Fruit fly (Drosophila melanogaster): ENCODE data around the gene Gba1a.

Gba1a gene

dm6 chr3R:23678349-23679193, 21.9 kb upstream of the Gba1a start, which contains the start of gene GILT2 (continued):
- no peak for TF ChIP-seq tx (GFP tag; optimal IDR thresholded peaks at IDR 0.05)
- TF ChIP-seq Ssrp (tag; optimal IDR thresholded peaks at IDR 0.05) = peak; percentile 90
- peak; percentile 77 for TF ChIP-seq CG4854 (GFP tag; optimal IDR thresholded peaks at IDR 0.05)
- peak; percentile 92 for TF ChIP-seq zfh1 (GFP tag; IDR thresholded peaks at IDR 0.05)
- TF ChIP-seq klu (GFP tag; IDR thresholded peaks at IDR 0.05) = peak; percentile 82
- peak; percentile 88 for TF ChIP-seq CG30403 (GFP tag; optimal IDR thresholded peaks at IDR 0.05)
- TF ChIP-seq phol (tag; optimal IDR thresholded peaks at IDR 0.05) = peak; percentile 93
- peak; percentile 87 for TF ChIP-seq CG10267 (tag; optimal IDR thresholded peaks at IDR 0.05)
- TF ChIP-seq BEAF-32 (GFP tag; optimal IDR thresholded peaks at IDR 0.05) = peak; percentile 1
- peak; percentile 80 for TF ChIP-seq Hsf (GFP tag; optimal IDR thresholded peaks at IDR 0.05)
- TF ChIP-seq CG7271 (tag; optimal IDR thresholded peaks at IDR 0.05) = peak; percentile 87
- peak; percentile 85 for TF ChIP-seq cato (GFP tag; optimal IDR thresholded peaks at IDR 0.05; ENCODE audit: borderline replicate concordance)
- TF ChIP-seq Ada2b (GFP tag; IDR thresholded peaks at IDR 0.05) = peak; percentile 91
- peak; percentile 71 for TF ChIP-seq psq (GFP tag; optimal IDR thresholded peaks at IDR 0.05)
- TF ChIP-seq dan (GFP tag; IDR thresholded peaks at IDR 0.05) = no peak
- TF ChIP-seq mirr (GFP tag; optimal IDR thresholded peaks at IDR 0.05) = peak; percentile 3
- peak; percentile 91 for TF ChIP-seq CG10209 (GFP tag; optimal IDR thresholded peaks at IDR 0.05)
- TF ChIP-seq z (GFP tag; IDR thresholded peaks at IDR 0.05) = peak; percentile 36; the same call in 1 of the 3 replicates
- TF ChIP-seq unpg (GFP tag; optimal IDR thresholded peaks at IDR 0.05) = peak; percentile 92
- TF ChIP-seq CG12104 (GFP tag; optimal IDR thresholded peaks at IDR 0.05) = peak; percentile 93
- TF ChIP-seq fd64A (GFP tag; optimal IDR thresholded peaks at IDR 0.05) = peak; percentile 76
- peak; percentile 79 for TF ChIP-seq org-1 (GFP tag; optimal IDR thresholded peaks at IDR 0.05)
- peak; percentile 90 for TF ChIP-seq az2 (GFP tag; optimal IDR thresholded peaks at IDR 0.05)
- peak; percentile 27 for TF ChIP-seq CTCF (GFP tag; optimal IDR thresholded peaks at IDR 0.05)
- TF ChIP-seq H15 (GFP tag; IDR thresholded peaks at IDR 0.05) = peak; percentile 86
- TF ChIP-seq mam (GFP tag; optimal IDR thresholded peaks at IDR 0.05) = peak; percentile 75
- TF ChIP-seq ab (GFP tag; optimal IDR thresholded peaks at IDR 0.05) = peak; percentile 10
- peak; percentile 91 for TF ChIP-seq CG6854 (GFP tag; optimal IDR thresholded peaks at IDR 0.05)
- TF ChIP-seq luna (GFP tag; optimal IDR thresholded peaks at IDR 0.05) = no peak
- TF ChIP-seq Nf-YA (GFP tag; IDR thresholded peaks at IDR 0.05) = peak; percentile 84
- peak; percentile 84 for TF ChIP-seq CG12299 (tag; optimal IDR thresholded peaks at IDR 0.05)
- peak; percentile 88 for TF ChIP-seq sug (tag; optimal IDR thresholded peaks at IDR 0.05)
- TF ChIP-seq CG15696 (tag; optimal IDR thresholded peaks at IDR 0.05) = peak; percentile 91
- peak; percentile 55 for TF ChIP-seq jing (GFP tag; optimal IDR thresholded peaks at IDR 0.05)
- TF ChIP-seq CG4730 (GFP tag; IDR thresholded peaks at IDR 0.05) = peak; percentile 88
- no peak for TF ChIP-seq amos (GFP tag; IDR thresholded peaks at IDR 0.05; ENCODE audit: partially characterized antibody)
- no peak for TF ChIP-seq slp2 (GFP tag; optimal IDR thresholded peaks at IDR 0.05)
- peak; percentile 18 for TF ChIP-seq stwl (tag; optimal IDR thresholded peaks at IDR 0.05)
- peak; percentile 51; the same call in 1 of the 2 replicates for TF ChIP-seq CG43689 (GFP tag; IDR thresholded peaks at IDR 0.05)
- TF ChIP-seq al (GFP tag; IDR thresholded peaks at IDR 0.05) = peak; percentile 74
- peak; percentile 91 for TF ChIP-seq HLH3B (GFP tag; IDR thresholded peaks at IDR 0.05)
- TF ChIP-seq ERR (GFP tag; optimal IDR thresholded peaks at IDR 0.05) = no peak
- TF ChIP-seq Awh (GFP tag; IDR thresholded peaks at IDR 0.05) = peak; percentile 91
- TF ChIP-seq esg (GFP tag; conservative IDR thresholded peaks at IDR 0.05) = peak; percentile 89
- peak; percentile 79 for TF ChIP-seq CG3407 (GFP tag; optimal IDR thresholded peaks at IDR 0.05)
- TF ChIP-seq CG8359 (GFP tag; optimal IDR thresholded peaks at IDR 0.05; ENCODE audit: borderline replicate concordance) = peak; percentile 81
- peak; percentile 9 for TF ChIP-seq CG1647 (GFP tag; optimal IDR thresholded peaks at IDR 0.05)
- peak; percentile 87 for TF ChIP-seq ap (GFP tag; IDR thresholded peaks at IDR 0.05)
- peak; percentile 78 for TF ChIP-seq CG8281 (tag; optimal IDR thresholded peaks at IDR 0.05)
- TF ChIP-seq CrebB (tag; optimal IDR thresholded peaks at IDR 0.05) = peak; percentile 80
